Fruit fly (Drosophila melanogaster) whole organism, embryonic: ENCODE measurements around the gene ppk26.

ENCODE experiments used
- C15 ChIP-seq: fragments of 200-800 bp; sonication (Bioruptor generic); IDR thresholded peaks from 3 replicates; pipeline ENCODE4 v1.3.6; 2022; ENCODE audit warnings: missing biosample characterization, missing genetic modification characterization
- CG10543 ChIP-seq: fragments of 200-800 bp; sonication (Bioruptor generic); optimal IDR thresholded peaks from 3 replicates; lab custom pipeline; 2017; ENCODE audit warnings: missing biosample characterization, mild to moderate bottlenecking, missing genetic modification characterization, moderate library complexity
- CG10959 ChIP-seq: fragments of 200-800 bp; sonication (Bioruptor generic); IDR thresholded peaks from 2 replicates; pipeline ENCODE4 v1.3.6; 2022; ENCODE audit warnings: missing biosample characterization, missing genetic modification characterization
- CG12942 ChIP-seq: fragments of 200-800 bp; sonication (Bioruptor generic); optimal IDR thresholded peaks from 3 replicates; lab custom pipeline; 2016; ENCODE audit warnings: missing biosample characterization, missing genetic modification characterization
- CG14667 ChIP-seq: fragments of 200-800 bp; sonication (Bioruptor generic); IDR thresholded peaks from 2 replicates; pipeline ENCODE4 v1.3.6; 2022; ENCODE audit warnings: missing biosample characterization, missing genetic modification characterization
- CG15011 ChIP-seq: fragments of 200-800 bp; sonication (Bioruptor generic); optimal IDR thresholded peaks from 3 replicates; lab custom pipeline; 2018; ENCODE audit warnings: missing biosample characterization, mild to moderate bottlenecking, missing genetic modification characterization
- CG1602 ChIP-seq: fragments of 200-800 bp; sonication (Bioruptor generic); optimal IDR thresholded peaks from 3 replicates; lab custom pipeline; 2016; ENCODE audit warnings: missing biosample characterization, missing genetic modification characterization
- CG16815 ChIP-seq: fragments of 200-800 bp; sonication (Bioruptor generic); optimal IDR thresholded peaks from 3 replicates; lab custom pipeline; 2017; ENCODE audit warnings: missing biosample characterization, mild to moderate bottlenecking, missing genetic modification characterization
- CG17829 ChIP-seq: fragments of 200-800 bp; optimal IDR thresholded peaks from 2 replicates; lab custom pipeline; 2019; ENCODE audit warnings: missing biosample characterization, mild to moderate bottlenecking, missing genetic modification characterization, moderate library complexity
- CG17912 ChIP-seq: fragments of 200-800 bp; sonication (Bioruptor generic); optimal IDR thresholded peaks from 2 replicates; lab custom pipeline; 2018; ENCODE audit warnings: missing biosample characterization, mild to moderate bottlenecking, missing genetic modification characterization
- CG18764 ChIP-seq: fragments of 200-800 bp; sonication (Bioruptor generic); optimal IDR thresholded peaks from 3 replicates; lab custom pipeline; 2016; ENCODE audit warnings: missing biosample characterization, missing genetic modification characterization
- CG31388 ChIP-seq: fragments of 200-800 bp; sonication (Bioruptor generic); optimal IDR thresholded peaks from 2 replicates; lab custom pipeline; 2016; ENCODE audit warnings: missing biosample characterization, missing genetic modification characterization
- CG31441 ChIP-seq: fragments of 200-800 bp; sonication (Bioruptor generic); IDR thresholded peaks from 2 replicates; pipeline ENCODE4 v1.3.6; 2022; ENCODE audit warnings: missing biosample characterization, missing genetic modification characterization
- CG3163 ChIP-seq: fragments of 200-800 bp; sonication (Bioruptor generic); optimal IDR thresholded peaks from 3 replicates; lab custom pipeline; 2016; ENCODE audit warnings: missing biosample characterization, missing genetic modification characterization
- CG32767 ChIP-seq: fragments of 200-800 bp; sonication (Bioruptor generic); IDR thresholded peaks from 2 replicates; pipeline ENCODE4 v1.3.6; 2022; ENCODE audit warnings: missing biosample characterization, missing genetic modification characterization
- CG33557 ChIP-seq: fragments of 200-800 bp; sonication (Bioruptor generic); optimal IDR thresholded peaks from 2 replicates; lab custom pipeline; 2019; ENCODE audit warnings: missing biosample characterization, mild to moderate bottlenecking, missing genetic modification characterization, moderate library complexity
- CG6175 ChIP-seq: fragments of 200-800 bp; sonication (Bioruptor generic); IDR thresholded peaks from 3 replicates; pipeline ENCODE4 v1.3.6; 2022; ENCODE audit warnings: missing biosample characterization, missing genetic modification characterization
- CG6683 ChIP-seq: fragments of 200-800 bp; sonication (Bioruptor generic); optimal IDR thresholded peaks from 2 replicates; lab custom pipeline; 2017; ENCODE audit warnings: missing biosample characterization, mild to moderate bottlenecking, missing genetic modification characterization, missing genetic modification reagents
- CG6854 ChIP-seq: fragments of 200-800 bp; sonication (Bioruptor generic); optimal IDR thresholded peaks from 3 replicates; lab custom pipeline; 2017; ENCODE audit warnings: missing biosample characterization, mild to moderate bottlenecking, missing genetic modification characterization
- CG9215 ChIP-seq: fragments of 200-800 bp; sonication (Bioruptor generic); IDR thresholded peaks from 2 replicates; pipeline ENCODE4 v1.3.6; 2022; ENCODE audit warnings: missing biosample characterization, missing genetic modification characterization
- Dref ChIP-seq: fragments of 200-800 bp; sonication (Bioruptor generic); IDR thresholded peaks from 2 replicates; pipeline ENCODE4 v1.3.6; 2022; ENCODE audit warnings: missing biosample characterization, missing genetic modification characterization
- Drgx ChIP-seq: fragments of 200-800 bp; sonication (Bioruptor generic); IDR thresholded peaks from 2 replicates; pipeline ENCODE4 v1.3.6; 2022; ENCODE audit warnings: missing biosample characterization, missing genetic modification characterization
- Fer1 ChIP-seq: fragments of 200-800 bp; sonication (Bioruptor generic); optimal IDR thresholded peaks from 2 replicates; lab custom pipeline; 2017; ENCODE audit warnings: missing biosample characterization, mild to moderate bottlenecking, missing genetic modification characterization
- Lpt ChIP-seq: fragments of >200 bp; optimal IDR thresholded peaks from 2 replicates; lab custom pipeline; 2018; ENCODE audit warnings: missing biosample characterization, missing genetic modification characterization
- Nf-YB ChIP-seq: fragments of 200-800 bp; sonication (Bioruptor generic); optimal IDR thresholded peaks from 3 replicates; lab custom pipeline; 2019; ENCODE audit warnings: missing biosample characterization, mild to moderate bottlenecking, missing genetic modification characterization, moderate library complexity
- Usf ChIP-seq: fragments of 200-800 bp; sonication (Bioruptor generic); optimal IDR thresholded peaks from 2 replicates; lab custom pipeline; 2017; ENCODE audit warnings: missing genotype, missing biosample characterization, missing genetic modification characterization
- Vsx1 ChIP-seq: fragments of 200-800 bp; sonication (Bioruptor generic); optimal IDR thresholded peaks from 2 replicates; lab custom pipeline; 2017; ENCODE audit warnings: missing biosample characterization, mild to moderate bottlenecking, missing genetic modification characterization, missing genetic modification reagents
- bcd ChIP-seq: fragments of 200-800 bp; sonication (Bioruptor generic); optimal IDR thresholded peaks from 2 replicates; lab custom pipeline; 2017; ENCODE audit warnings: missing biosample characterization, mild to moderate bottlenecking, missing genetic modification characterization
- br ChIP-seq: fragments of >200 bp; optimal IDR thresholded peaks from 2 replicates; lab custom pipeline; 2017
- cad ChIP-seq: fragments of >200 bp; optimal IDR thresholded peaks from 2 replicates; lab custom pipeline; 2017; ENCODE audit warnings: missing biosample characterization, missing genetic modification characterization
- ci ChIP-seq: fragments of 200-800 bp; sonication (Bioruptor generic); IDR thresholded peaks from 3 replicates; pipeline ENCODE4 v1.3.6; 2022; ENCODE audit warnings: missing biosample characterization, missing genetic modification characterization
- dm ChIP-seq: fragments of 200-800 bp; sonication (Bioruptor generic); optimal IDR thresholded peaks from 3 replicates; lab custom pipeline; 2016; ENCODE audit warnings: missing biosample characterization, missing genetic modification characterization
- fd102C ChIP-seq: fragments of 200-800 bp; sonication (Bioruptor generic); optimal IDR thresholded peaks from 2 replicates; lab custom pipeline; 2018; ENCODE audit warnings: missing biosample characterization, mild to moderate bottlenecking, missing genetic modification characterization, moderate library complexity
- fd96Cb ChIP-seq: fragments of 200-800 bp; sonication (Bioruptor generic); optimal IDR thresholded peaks from 2 replicates; lab custom pipeline; 2018; ENCODE audit warnings: missing biosample characterization, mild to moderate bottlenecking, missing genetic modification characterization, moderate library complexity
- gro ChIP-seq: fragments of 200-800 bp; sonication (Bioruptor generic); optimal IDR thresholded peaks from 2 replicates; lab custom pipeline; 2016; ENCODE audit warnings: missing biosample characterization, missing genetic modification characterization
- hbn ChIP-seq: fragments of 200-800 bp; sonication (Bioruptor generic); IDR thresholded peaks from 2 replicates; pipeline ENCODE4 v1.3.6; 2022; ENCODE audit warnings: missing biosample characterization, missing genetic modification characterization; ENCODE audit not compliant: partially characterized antibody
- ind ChIP-seq: fragments of 200-800 bp; sonication (Bioruptor generic); optimal IDR thresholded peaks from 3 replicates; lab custom pipeline; 2016; ENCODE audit warnings: missing biosample characterization, missing genetic modification characterization
- jing ChIP-seq: fragments of 200-800 bp; sonication (Bioruptor generic); optimal IDR thresholded peaks from 2 replicates; lab custom pipeline; 2018; ENCODE audit warnings: missing biosample characterization, mild to moderate bottlenecking, missing genetic modification characterization
- lola ChIP-seq, 3 experiments: fragments of >200 bp in 2 of 3; fragments of 200-800 bp in 1 of 3; sonication (Bioruptor generic) in 1 of 3; optimal IDR thresholded peaks; 2 replicates each; lab custom pipeline; 2017 to 2019; ENCODE audit warnings: missing biosample characterization in 3 of 3, missing genetic modification characterization in 3 of 3, mild to moderate bottlenecking in 1 of 3, moderate library complexity in 1 of 3
- mirr ChIP-seq: fragments of 200-800 bp; sonication (Bioruptor generic); optimal IDR thresholded peaks from 3 replicates; lab custom pipeline; 2018; ENCODE audit warnings: missing biosample characterization, mild to moderate bottlenecking, missing genetic modification characterization
- otp ChIP-seq: fragments of 200-800 bp; sonication (Bioruptor generic); IDR thresholded peaks from 3 replicates; pipeline ENCODE4, ENCODE4 v1.3.6; 2022; ENCODE audit warnings: missing biosample characterization, missing genetic modification characterization
- pan ChIP-seq, 4 experiments: fragments of >200 bp in 3 of 4; fragments of 200-800 bp in 1 of 4; sonication (Bioruptor generic) in 1 of 4; optimal IDR thresholded peaks in 3 of 4; IDR thresholded peaks in 1 of 4; 2 replicates each; pipeline versions ENCODE4 v1.3.6 to Lab custom; 2017 to 2022; ENCODE audit warnings: missing biosample characterization in 2 of 4, missing genetic modification characterization in 2 of 4, mixed read lengths in 1 of 4
- pita ChIP-seq: fragments of 200-800 bp; sonication (Bioruptor generic); optimal IDR thresholded peaks from 2 replicates; lab custom pipeline; 2017; ENCODE audit warnings: missing biosample characterization, mild to moderate bottlenecking, missing genetic modification characterization
- scrt ChIP-seq: fragments of 200-800 bp; sonication (Bioruptor generic); optimal IDR thresholded peaks from 2 replicates; lab custom pipeline; 2018; ENCODE audit warnings: missing biosample characterization, mild to moderate bottlenecking, missing genetic modification characterization, moderate library complexity
- ssp ChIP-seq: fragments of 200-800 bp; sonication (Bioruptor generic); IDR thresholded peaks from 2 replicates; pipeline ENCODE4 v1.3.6; 2022; ENCODE audit warnings: missing biosample characterization, missing genetic modification characterization
- unpg ChIP-seq: fragments of 200-800 bp; sonication (Bioruptor generic); optimal IDR thresholded peaks from 3 replicates; lab custom pipeline; 2018; ENCODE audit warnings: missing biosample characterization, mild to moderate bottlenecking, missing genetic modification characterization, moderate library complexity
- vvl ChIP-seq: fragments of 200-800 bp; sonication (Bioruptor generic); IDR thresholded peaks from 2 replicates; pipeline ENCODE4 v1.3.6; 2022; ENCODE audit warnings: missing biosample characterization, missing genetic modification characterization
- zen ChIP-seq: fragments of 200-800 bp; sonication (Bioruptor generic); optimal IDR thresholded peaks from 3 replicates; lab custom pipeline; 2018; ENCODE audit warnings: missing biosample characterization, mild to moderate bottlenecking, missing genetic modification characterization, moderate library complexity

ppk26 gene

dm6 chr3L:7434715-7435653 lies 21.0 kb upstream of the ppk26 start, which contains the start of gene Rac2 (continued):
- peak; percentile 51; the same call in 1 of the 3 replicates for TF ChIP-seq otp (GFP tag; lab: Robert Waterston, UW)
- TF ChIP-seq vvl = peak; percentile 54; the same call in 1 of the 2 replicates
- no peak for TF ChIP-seq CG18764
- peak; percentile 14 for TF ChIP-seq Nf-YB
- peak; percentile 26 for TF ChIP-seq dm (GFP tag; lab: Kevin White, UChicago)
- TF ChIP-seq CG10543 (GFP tag; lab: Kevin White, UChicago) = peak; percentile 67
- no peak for TF ChIP-seq CG6175 (GFP tag; lab: Robert Waterston, UW)
- TF ChIP-seq Usf (GFP tag; lab: Kevin White, UChicago) = no peak
- peak; percentile 16; the same call in 1 of the 2 replicates for TF ChIP-seq CG31441 (GFP tag; lab: Robert Waterston, UW)
- no peak for TF ChIP-seq zen (tag; lab: Kevin White, UChicago)
- no peak for TF ChIP-seq CG10959 (GFP tag; lab: Robert Waterston, UW)
- no peak for TF ChIP-seq CG14667 (GFP tag; lab: Robert Waterston, UW)
- TF ChIP-seq CG33557 (GFP tag; lab: Kevin White, UChicago) = peak; percentile 27
- no peak for TF ChIP-seq CG17912 (GFP tag; lab: Kevin White, UChicago)
- TF ChIP-seq cad = peak; percentile 76
- no peak for TF ChIP-seq unpg (GFP tag; lab: Kevin White, UChicago)
- TF ChIP-seq CG6683 (GFP tag; lab: Kevin White, UChicago) = no peak
- TF ChIP-seq pan (optimal IDR thresholded peaks at IDR 0.05; lab: Kevin White, UChicago) = no peak
- peak in 1 of 2 experiments; percentile 16 for TF ChIP-seq pan (GFP tag; optimal IDR thresholded peaks at IDR 0.05 in 1 of 2, IDR thresholded peaks at IDR 0.05 in 1 of 2)
- TF ChIP-seq scrt (GFP tag; lab: Kevin White, UChicago) = no peak
- TF ChIP-seq CG1602 (GFP tag; lab: Kevin White, UChicago) = no peak
- TF ChIP-seq Fer1 (GFP tag; lab: Kevin White, UChicago) = peak; percentile 15
- TF ChIP-seq Vsx1 (GFP tag; lab: Kevin White, UChicago) = peak; percentile 58
- TF ChIP-seq ind = peak; percentile 3
- no peak for TF ChIP-seq fd96Cb (tag; lab: Kevin White, UChicago)
- no peak for TF ChIP-seq CG15011
- no peak for TF ChIP-seq CG31388 (GFP tag; lab: Kevin White, UChicago)
- no peak for TF ChIP-seq jing
- TF ChIP-seq Lpt (GFP tag; lab: Kevin White, UChicago) = no peak
- TF ChIP-seq CG16815 (GFP tag; lab: Kevin White, UChicago) = no peak
- no peak for TF ChIP-seq CG9215 (GFP tag; lab: Robert Waterston, UW)
- TF ChIP-seq lola (GFP tag; optimal IDR thresholded peaks at IDR 0.05; lab: Kevin White, UChicago) = no peak
- peak; percentile 48 for TF ChIP-seq mirr (GFP tag; lab: Kevin White, UChicago)
- TF ChIP-seq gro = peak; percentile 12
- no peak for TF ChIP-seq bcd (GFP tag; lab: Kevin White, UChicago)
- TF ChIP-seq ssp (GFP tag; lab: Robert Waterston, UW) = no peak
- TF ChIP-seq pita = no peak
- no peak for TF ChIP-seq CG32767 (GFP tag; lab: Robert Waterston, UW)
- no peak for TF ChIP-seq CG6854 (GFP tag; lab: Kevin White, UChicago)
- TF ChIP-seq fd102C (GFP tag; lab: Kevin White, UChicago) = no peak
- TF ChIP-seq CG3163 = peak; percentile 89
- peak; percentile 22 for TF ChIP-seq Drgx
- TF ChIP-seq ci = 0 out of 3 replicates have a peak, but pooled peaks have one; percentile 59
- TF ChIP-seq CG12942 (GFP tag; lab: Kevin White, UChicago) = no peak
- TF ChIP-seq C15 (GFP tag; lab: Robert Waterston, UW) = no peak
- TF ChIP-seq hbn (GFP tag; lab: Robert Waterston, UW) = peak; percentile 44
- no peak for TF ChIP-seq br (lab: Kevin White, UChicago)
- TF ChIP-seq CG17829 (tag; lab: Kevin White, UChicago) = peak; percentile 15
- no peak for TF ChIP-seq Dref (GFP tag; lab: Robert Waterston, UW)
